Fruit fly (Drosophila melanogaster) whole organism, embryonic: ENCODE data around the gene CG11700.
A peak's percentile ranks its signal among the peaks of the same experiment; 100 is the strongest.

Experiments
- Ada2b ChIP-seq: fragments of 200-800 bp; sonication (Bioruptor generic); IDR thresholded peaks from 2 replicates; pipeline ENCODE4 v1.3.6; 2022; ENCODE audit warnings: missing biosample characterization, missing genetic modification characterization
- Aef1 ChIP-seq: fragments of 200-800 bp; sonication (Bioruptor generic); IDR thresholded peaks from 3 replicates; pipeline ENCODE4 v1.3.6; 2022; ENCODE audit warnings: missing biosample characterization, missing genetic modification characterization
- C15 ChIP-seq: fragments of 200-800 bp; sonication (Bioruptor generic); IDR thresholded peaks from 3 replicates; pipeline ENCODE4 v1.3.6; 2022; ENCODE audit warnings: missing biosample characterization, missing genetic modification characterization
- CG10565 ChIP-seq: fragments of 200-800 bp; sonication (Bioruptor generic); optimal IDR thresholded peaks from 3 replicates; lab custom pipeline; 2016; ENCODE audit warnings: missing biosample characterization, mild to moderate bottlenecking, missing genetic modification characterization
- CG10654 ChIP-seq: fragments of 200-800 bp; sonication (Bioruptor generic); optimal IDR thresholded peaks from 2 replicates; lab custom pipeline; 2016; ENCODE audit warnings: missing biosample characterization, missing genetic modification characterization
- CG10979 ChIP-seq: fragments of 200-800 bp; sonication (Bioruptor generic); optimal IDR thresholded peaks from 2 replicates; lab custom pipeline; 2018; ENCODE audit warnings: missing biosample characterization, mild to moderate bottlenecking, missing genetic modification characterization, moderate library complexity
- CG11085 ChIP-seq: fragments of 200-800 bp; sonication (Bioruptor generic); IDR thresholded peaks from 2 replicates; pipeline ENCODE4 v1.3.6; 2022; ENCODE audit warnings: missing biosample characterization, missing genetic modification characterization
- CG11398 ChIP-seq: fragments of 200-800 bp; sonication (Bioruptor generic); optimal IDR thresholded peaks from 2 replicates; lab custom pipeline; 2016; ENCODE audit warnings: missing biosample characterization, missing genetic modification characterization
- CG12155 ChIP-seq: fragments of 200-800 bp; sonication (Bioruptor generic); optimal IDR thresholded peaks from 3 replicates; lab custom pipeline; 2016; ENCODE audit warnings: missing biosample characterization, missing genetic modification characterization
- CG12659 ChIP-seq: fragments of 200-800 bp; sonication (Bioruptor generic); optimal IDR thresholded peaks from 3 replicates; lab custom pipeline; 2017; ENCODE audit warnings: mild to moderate bottlenecking, missing biosample characterization, missing genetic modification reagents, missing genetic modification characterization
- CG12744 ChIP-seq: fragments of 200-800 bp; sonication (Bioruptor generic); optimal IDR thresholded peaks from 2 replicates; lab custom pipeline; 2016; ENCODE audit warnings: missing biosample characterization, missing genetic modification characterization
- CG13296 ChIP-seq: fragments of 200-800 bp; sonication (Bioruptor generic); optimal IDR thresholded peaks from 3 replicates; lab custom pipeline; 2018; ENCODE audit warnings: missing biosample characterization, mild to moderate bottlenecking, missing genetic modification characterization
- CG14710 ChIP-seq: fragments of 200-800 bp; sonication (Bioruptor generic); optimal IDR thresholded peaks from 3 replicates; lab custom pipeline; 2019; ENCODE audit warnings: missing biosample characterization, mild to moderate bottlenecking, missing genetic modification characterization, moderate library complexity
- CG15011 ChIP-seq: fragments of 200-800 bp; sonication (Bioruptor generic); optimal IDR thresholded peaks from 3 replicates; lab custom pipeline; 2018; ENCODE audit warnings: missing biosample characterization, mild to moderate bottlenecking, missing genetic modification characterization
- CG15601 ChIP-seq: fragments of 200-800 bp; sonication (Bioruptor generic); optimal IDR thresholded peaks from 3 replicates; lab custom pipeline; 2019; ENCODE audit warnings: missing biosample characterization, mild to moderate bottlenecking, missing genetic modification characterization, moderate library complexity
- CG17328 ChIP-seq: fragments of 200-800 bp; sonication (Bioruptor generic); IDR thresholded peaks from 2 replicates; pipeline ENCODE4 v1.3.6; 2022; ENCODE audit warnings: missing biosample characterization, missing genetic modification characterization
- CG17912 ChIP-seq: fragments of 200-800 bp; sonication (Bioruptor generic); optimal IDR thresholded peaks from 2 replicates; lab custom pipeline; 2018; ENCODE audit warnings: missing biosample characterization, mild to moderate bottlenecking, missing genetic modification characterization
- CG18011 ChIP-seq: fragments of 200-800 bp; sonication (Bioruptor generic); optimal IDR thresholded peaks from 2 replicates; lab custom pipeline; 2017; ENCODE audit warnings: missing biosample characterization, missing genetic modification characterization, mild to moderate bottlenecking, moderate library complexity, missing genotype
- CG2199 ChIP-seq: fragments of 200-800 bp; sonication (Bioruptor generic); IDR thresholded peaks from 3 replicates; pipeline ENCODE4 v1.3.6; 2022; ENCODE audit warnings: missing biosample characterization, missing genetic modification characterization
- CG43689 ChIP-seq: fragments of 200-800 bp; sonication (Bioruptor generic); IDR thresholded peaks from 2 replicates; pipeline ENCODE4 v1.3.6; 2022; ENCODE audit warnings: missing biosample characterization, missing genetic modification characterization
- CG4424 ChIP-seq: fragments of 200-800 bp; sonication (Bioruptor generic); optimal IDR thresholded peaks from 3 replicates; lab custom pipeline; 2016; ENCODE audit warnings: missing biosample characterization, missing genetic modification characterization
- Doc2 ChIP-seq: fragments of 200-800 bp; sonication (Bioruptor generic); IDR thresholded peaks from 2 replicates; pipeline ENCODE4 v1.3.6; 2022; ENCODE audit warnings: missing biosample characterization, missing genetic modification characterization
- HLH3B ChIP-seq: fragments of 200-800 bp; sonication (Bioruptor generic); IDR thresholded peaks from 2 replicates; pipeline ENCODE4 v1.3.6; 2022; ENCODE audit warnings: missing biosample characterization, missing genetic modification characterization
- Hey ChIP-seq: fragments of 200-800 bp; sonication (Bioruptor generic); optimal IDR thresholded peaks from 3 replicates; lab custom pipeline; 2018; ENCODE audit warnings: missing biosample characterization, mild to moderate bottlenecking, missing genetic modification characterization
- Mrtf ChIP-seq: fragments of 200-800 bp; sonication (Bioruptor generic); IDR thresholded peaks from 3 replicates; pipeline ENCODE4 v1.3.6; 2022; ENCODE audit warnings: missing biosample characterization, missing genetic modification characterization
- Rx ChIP-seq: fragments of 200-800 bp; sonication (Bioruptor generic); IDR thresholded peaks from 2 replicates; pipeline ENCODE4 v1.3.6; 2022; ENCODE audit warnings: missing biosample characterization, missing genetic modification characterization
- Side ChIP-seq: fragments of 200-800 bp; sonication (Bioruptor generic); optimal IDR thresholded peaks from 2 replicates; lab custom pipeline; 2016; ENCODE audit warnings: missing biosample characterization, missing genetic modification characterization
- Ssrp ChIP-seq: fragments of 200-800 bp; sonication (Bioruptor generic); optimal IDR thresholded peaks from 2 replicates; lab custom pipeline; 2018; ENCODE audit warnings: missing biosample characterization, mild to moderate bottlenecking, missing genetic modification characterization, moderate library complexity
- Usf ChIP-seq: fragments of 200-800 bp; sonication (Bioruptor generic); optimal IDR thresholded peaks from 2 replicates; lab custom pipeline; 2017; ENCODE audit warnings: missing genotype, missing biosample characterization, missing genetic modification characterization
- Vsx1 ChIP-seq: fragments of 200-800 bp; sonication (Bioruptor generic); optimal IDR thresholded peaks from 2 replicates; lab custom pipeline; 2017; ENCODE audit warnings: missing biosample characterization, mild to moderate bottlenecking, missing genetic modification characterization, missing genetic modification reagents
- ap ChIP-seq: fragments of 200-800 bp; sonication (Bioruptor generic); IDR thresholded peaks from 2 replicates; pipeline ENCODE4 v1.3.6; 2022; ENCODE audit warnings: missing biosample characterization, missing genetic modification characterization
- danr ChIP-seq: fragments of 200-800 bp; sonication (Bioruptor generic); IDR thresholded peaks from 2 replicates; pipeline ENCODE4 v1.3.6; 2022; ENCODE audit warnings: missing biosample characterization, missing genetic modification characterization
- dpn ChIP-seq, 2 experiments: fragments of 200-800 bp; sonication (Bioruptor generic); optimal IDR thresholded peaks; 3 replicates each; lab custom pipeline; 2016; ENCODE audit warnings: missing biosample characterization in 2 of 2, missing genetic modification characterization in 2 of 2
- emc ChIP-seq: fragments of 200-800 bp; sonication (Bioruptor generic); optimal IDR thresholded peaks from 2 replicates; lab custom pipeline; 2016; ENCODE audit warnings: missing biosample characterization, missing genetic modification characterization
- ems ChIP-seq: fragments of 200-800 bp; sonication (Bioruptor generic); optimal IDR thresholded peaks from 3 replicates; lab custom pipeline; 2016; ENCODE audit warnings: missing biosample characterization, missing genetic modification characterization
- exex ChIP-seq: fragments of 200-800 bp; sonication (Bioruptor generic); optimal IDR thresholded peaks from 4 replicates; lab custom pipeline; 2018; ENCODE audit warnings: missing biosample characterization, mild to moderate bottlenecking, missing genetic modification characterization, moderate library complexity
- gsb ChIP-seq: fragments of 200-800 bp; sonication (Bioruptor generic); IDR thresholded peaks from 2 replicates; pipeline ENCODE4 v1.3.6; 2022; ENCODE audit warnings: missing biosample characterization, missing genetic modification characterization
- ham ChIP-seq: fragments of 200-800 bp; sonication (Bioruptor generic); IDR thresholded peaks from 2 replicates; pipeline ENCODE4 v1.3.6; 2022; ENCODE audit warnings: missing biosample characterization, missing genetic modification characterization
- hb ChIP-seq: fragments of 200-800 bp; sonication (Bioruptor generic); IDR thresholded peaks from 3 replicates; pipeline ENCODE4 v1.3.6; 2022; ENCODE audit warnings: missing biosample characterization, missing genetic modification characterization; ENCODE audit not compliant: partially characterized antibody
- knrl ChIP-seq: fragments of 200-800 bp; sonication (Bioruptor generic); IDR thresholded peaks from 3 replicates; pipeline ENCODE4 v1.3.6; 2022; ENCODE audit warnings: missing biosample characterization, missing genetic modification characterization; ENCODE audit not compliant: partially characterized antibody
- maf-S ChIP-seq: fragments of 200-800 bp; sonication (Bioruptor generic); optimal IDR thresholded peaks from 2 replicates; lab custom pipeline; 2016; ENCODE audit warnings: missing biosample characterization, missing genetic modification characterization
- mam ChIP-seq: fragments of 200-800 bp; sonication (Bioruptor generic); optimal IDR thresholded peaks from 3 replicates; lab custom pipeline; 2016; ENCODE audit warnings: missing biosample characterization, missing genetic modification characterization
- nmo ChIP-seq: fragments of 200-800 bp; sonication (Bioruptor generic); optimal IDR thresholded peaks from 2 replicates; lab custom pipeline; 2018; ENCODE audit warnings: missing biosample characterization, mild to moderate bottlenecking, missing genetic modification characterization, moderate library complexity
- repo ChIP-seq: fragments of 200-800 bp; sonication (Bioruptor generic); optimal IDR thresholded peaks from 2 replicates; lab custom pipeline; 2016; ENCODE audit warnings: missing biosample characterization, missing genetic modification characterization
- row ChIP-seq: fragments of 200-800 bp; sonication (Bioruptor generic); IDR thresholded peaks from 3 replicates; pipeline ENCODE4 v1.3.6; 2022; ENCODE audit warnings: missing biosample characterization, missing genetic modification characterization
- slp2 ChIP-seq: fragments of 200-800 bp; sonication (Bioruptor generic); optimal IDR thresholded peaks from 2 replicates; lab custom pipeline; 2016; ENCODE audit warnings: missing biosample characterization, missing genetic modification characterization
- tup ChIP-seq: fragments of 200-800 bp; sonication (Bioruptor generic); optimal IDR thresholded peaks from 2 replicates; lab custom pipeline; 2016; ENCODE audit warnings: missing biosample characterization, mild to moderate bottlenecking, missing genetic modification characterization, moderate library complexity
- twi ChIP-seq: fragments of 200-800 bp; optimal IDR thresholded peaks from 2 replicates; lab custom pipeline; 2019; ENCODE audit warnings: missing biosample characterization, mild to moderate bottlenecking, missing genetic modification characterization, moderate library complexity
- tx ChIP-seq: fragments of 200-800 bp; sonication (Bioruptor generic); optimal IDR thresholded peaks from 2 replicates; lab custom pipeline; 2016; ENCODE audit warnings: missing biosample characterization, missing genetic modification characterization
- z ChIP-seq: fragments of 200-800 bp; sonication (Bioruptor generic); IDR thresholded peaks from 3 replicates; pipeline ENCODE4 v1.3.6; 2022; ENCODE audit warnings: missing biosample characterization, missing genetic modification characterization

Gene CG11700

dm6 chrX:6330369-6330949, 47.1 kb upstream of the CG11700 start, which contains the start of gene CG42240 (continued):
- no peak; the same call in 2 of the 3 replicates for TF ChIP-seq Mrtf (GFP tag; lab: Robert Waterston, UW)
- peak; percentile 55 for TF ChIP-seq repo (GFP tag; lab: Kevin White, UChicago)
- peak; percentile 83 for TF ChIP-seq twi (tag; lab: Kevin White, UChicago)
- TF ChIP-seq slp2 (GFP tag; lab: Kevin White, UChicago): peak; percentile 80
- peak; percentile 54 for TF ChIP-seq CG11398
- TF ChIP-seq exex (tag; lab: Kevin White, UChicago): peak; percentile 55
- TF ChIP-seq CG15601 (tag; lab: Kevin White, UChicago): peak; percentile 92
- TF ChIP-seq dpn (GFP tag; optimal IDR thresholded peaks at IDR 0.05; lab: Kevin White, UChicago): peak; percentile 75 to 89
- TF ChIP-seq ap (GFP tag; lab: Robert Waterston, UW): peak; percentile 3; the same call in 1 of the 2 replicates
- TF ChIP-seq CG10565: peak; percentile 27
- TF ChIP-seq CG12155 (GFP tag; lab: Kevin White, UChicago): peak; percentile 75
- peak; percentile 31; the same call in 1 of the 2 replicates for TF ChIP-seq CG43689 (GFP tag; lab: Robert Waterston, UW)
- peak; percentile 71 for TF ChIP-seq danr (GFP tag; lab: Robert Waterston, UW)
- TF ChIP-seq CG15011 (GFP tag; lab: Kevin White, UChicago): peak; percentile 88
- peak; percentile 56 for TF ChIP-seq tx (GFP tag; lab: Kevin White, UChicago)
- TF ChIP-seq CG10979: peak; percentile 94
- 0 out of 3 replicates have a peak, but pooled peaks have one; percentile 49 for TF ChIP-seq C15 (GFP tag; lab: Robert Waterston, UW)
- peak; percentile 96 for TF ChIP-seq CG12659 (GFP tag; lab: Kevin White, UChicago)
- TF ChIP-seq hb: no peak
- peak; percentile 83 for TF ChIP-seq HLH3B (GFP tag; lab: Robert Waterston, UW)
- TF ChIP-seq mam (GFP tag; lab: Kevin White, UChicago): peak; percentile 71
- TF ChIP-seq gsb (GFP tag; lab: Robert Waterston, UW): 0 out of 2 replicates have a peak, but pooled peaks have one; percentile 61
- TF ChIP-seq knrl (GFP tag; lab: Robert Waterston, UW): no peak
- TF ChIP-seq Doc2 (GFP tag; lab: Robert Waterston, UW): no peak
- TF ChIP-seq row: peak; percentile 91
- TF ChIP-seq CG18011 (GFP tag; lab: Kevin White, UChicago): peak; percentile 74
- peak; percentile 76 for TF ChIP-seq Ada2b (GFP tag; lab: Robert Waterston, UW)
- peak; percentile 52; the same call in 1 of the 2 replicates for TF ChIP-seq Rx (GFP tag; lab: Robert Waterston, UW)
- TF ChIP-seq ham: no peak
- peak; percentile 96 for TF ChIP-seq nmo (GFP tag; lab: Kevin White, UChicago)
- peak; percentile 51; the same call in 1 of the 2 replicates for TF ChIP-seq CG17328 (GFP tag; lab: Robert Waterston, UW)
- TF ChIP-seq Hey (tag; lab: Kevin White, UChicago): peak; percentile 25
- TF ChIP-seq maf-S: peak; percentile 77
- TF ChIP-seq CG10654: peak; percentile 89
- TF ChIP-seq CG14710 (tag; lab: Kevin White, UChicago): peak; percentile 92
- TF ChIP-seq emc (GFP tag; lab: Kevin White, UChicago): peak; percentile 56
- TF ChIP-seq ems (GFP tag; lab: Kevin White, UChicago): peak; percentile 88
- peak; percentile 72 for TF ChIP-seq Aef1 (GFP tag; lab: Robert Waterston, UW)
- TF ChIP-seq CG13296: peak; percentile 92
- peak; percentile 78 for TF ChIP-seq Vsx1
- peak; percentile 94 for TF ChIP-seq CG4424 (GFP tag; lab: Kevin White, UChicago)
- no peak for TF ChIP-seq CG12744
- no peak for TF ChIP-seq CG17912 (GFP tag; lab: Kevin White, UChicago)
- TF ChIP-seq Usf: peak; percentile 63
- no peak for TF ChIP-seq CG2199 (GFP tag; lab: Robert Waterston, UW)
- peak; percentile 63 for TF ChIP-seq Side (GFP tag; lab: Kevin White, UChicago)
- no peak for TF ChIP-seq z (GFP tag; lab: Robert Waterston, UW)
- peak; percentile 89 for TF ChIP-seq Ssrp (tag; lab: Kevin White, UChicago)
- peak; percentile 58 for TF ChIP-seq tup (GFP tag; lab: Kevin White, UChicago)
- 0 out of 2 replicates have a peak, but pooled peaks have one; percentile 40 for TF ChIP-seq CG11085
